Fruit fly (Drosophila melanogaster): Measurements from ENCODE around the gene Nup133.

DNA sequence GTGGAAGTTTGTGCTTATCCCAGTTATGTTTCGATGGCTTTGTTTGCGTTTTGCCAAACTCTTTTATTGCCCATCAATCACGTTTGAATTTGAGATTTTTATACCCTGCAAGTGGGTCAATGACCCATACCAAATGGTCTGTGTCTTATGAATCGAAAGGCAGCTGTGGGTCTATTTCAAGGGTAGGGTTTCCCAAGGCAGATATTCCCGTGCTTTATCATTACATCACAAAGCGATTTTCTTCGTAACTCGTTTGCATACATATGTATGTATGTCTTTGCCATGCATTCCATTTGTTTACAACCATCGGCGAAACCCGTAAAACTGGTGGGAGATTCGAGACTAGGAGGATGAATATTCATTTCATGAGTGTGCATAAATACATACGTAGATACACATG is 15.0 kb upstream of the Nup133 start:
- TF ChIP-seq psq (optimal IDR thresholded peaks at IDR 0.05) (no peak), h (optimal IDR thresholded peaks at IDR 0.05) (no peak), ttk (optimal IDR thresholded peaks at IDR 0.05) (no peak), insv (optimal IDR thresholded peaks at IDR 0.05) (no peak)
